Worm (Caenorhabditis elegans): Measurements from ENCODE around the gene W02B12.11.

ce11 chrII:11473525-11474181 is at the start of gene W02B12.11, which contains the start of gene metl-1:
- TF ChIP-seq zfh-2 (GFP tag; conservative IDR thresholded peaks at IDR 0.05) (peak; percentile 69; the same call in 1 of the 2 replicates), lin-35 (GFP tag; optimal IDR thresholded peaks at IDR 0.05) (peak in 2 of 3 experiments; percentile 53 to 82), lag-1 (GFP tag; IDR thresholded peaks at IDR 0.05) (no peak), let-526 (GFP tag; IDR thresholded peaks at IDR 0.05) (no peak), snpc-4 (GFP tag; optimal IDR thresholded peaks at IDR 0.05) (peak; percentile 16), snpc-4 (tag; optimal IDR thresholded peaks at IDR 0.05) (peak; percentile 61 to 77 (median 70)), tbp1 (GFP tag; optimal IDR thresholded peaks at IDR 0.05) (peak; percentile 68), fkh-3 (tag; optimal IDR thresholded peaks at IDR 0.05) (no peak), lir-1 (GFP tag; conservative IDR thresholded peaks at IDR 0.05) (0 out of 2 replicates have a peak, but pooled peaks have one; percentile 30), F22D6.2 (tag; optimal IDR thresholded peaks at IDR 0.05) (peak; percentile 43), nfya-1 (tag; optimal IDR thresholded peaks at IDR 0.05; ENCODE audit: borderline replicate concordance, insufficient read depth) (no peak), F52B5.7 (tag; optimal IDR thresholded peaks at IDR 0.05) (no peak), tbx-9 (tag; optimal IDR thresholded peaks at IDR 0.05; ENCODE audit: borderline replicate concordance) (no peak), F49E8.2 (tag; optimal IDR thresholded peaks at IDR 0.05; ENCODE audit: insufficient read depth) (peak; percentile 12), snpc-3.4 (tag; optimal IDR thresholded peaks at IDR 0.05) (peak; percentile 41)
